Worm (Caenorhabditis elegans) whole organism, mixed stage, embryonic: ENCODE data around the gene T27A8.3.

Experiments used
- M03D4.4 ChIP-seq: sonication (generic microtip); optimal IDR thresholded peaks from 2 replicates; lab custom pipeline; 2017; ENCODE audit warnings: mild to moderate bottlenecking, missing genetic modification characterization, missing compliant biosample characterization
- blmp-1 ChIP-seq: fragments of 150-350 bp; optimal IDR thresholded peaks from 2 replicates; lab custom pipeline; 2014; ENCODE audit warnings: missing biosample characterization, missing genetic modification characterization
- ceh-39 ChIP-seq: fragments of 150-350 bp; optimal IDR thresholded peaks from 2 replicates; lab custom pipeline; 2014; ENCODE audit warnings: missing biosample characterization, missing genetic modification characterization
- ces-1 ChIP-seq: fragments of 150-350 bp; optimal IDR thresholded peaks from 2 replicates; lab custom pipeline; 2014; ENCODE audit warnings: missing biosample characterization, missing genetic modification reagents, missing genetic modification characterization
- cnd-1 ChIP-seq: fragments of 200-800 bp; sonication (Bioruptor generic); optimal IDR thresholded peaks from 2 replicates; lab custom pipeline; 2018; ENCODE audit warnings: mild to moderate bottlenecking, missing genetic modification characterization, missing compliant biosample characterization
- drap-1 ChIP-seq: fragments of 200-800 bp; sonication (Bioruptor generic); optimal IDR thresholded peaks from 3 replicates; lab custom pipeline; 2018; ENCODE audit warnings: mild to moderate bottlenecking, missing genetic modification characterization, missing compliant biosample characterization
- elt-1 ChIP-seq: sonication (generic microtip); optimal IDR thresholded peaks from 2 replicates; lab custom pipeline; 2017; ENCODE audit warnings: missing genetic modification characterization, mild to moderate bottlenecking, missing compliant biosample characterization, antibody characterized with exemption, moderate library complexity, borderline replicate concordance; ENCODE audit not compliant: insufficient read depth
- elt-3 ChIP-seq: fragments of 150-350 bp; optimal IDR thresholded peaks from 2 replicates; lab custom pipeline; 2014; ENCODE audit warnings: missing biosample characterization, missing genetic modification characterization
- flh-1 ChIP-seq: fragments of 200-800 bp; sonication (Bioruptor generic); optimal IDR thresholded peaks from 2 replicates; lab custom pipeline; 2018; ENCODE audit warnings: mild to moderate bottlenecking, missing genetic modification characterization, moderate library complexity, missing compliant biosample characterization
- ham-2 ChIP-seq: fragments of 200-800 bp; sonication (Bioruptor generic); optimal IDR thresholded peaks from 2 replicates; lab custom pipeline; 2018; ENCODE audit warnings: mild to moderate bottlenecking, missing genetic modification characterization, missing compliant biosample characterization
- hlh-1 ChIP-seq: fragments of 150-350 bp; optimal IDR thresholded peaks from 2 replicates; lab custom pipeline; 2014; ENCODE audit warnings: missing biosample characterization, missing genetic modification reagents, missing genetic modification characterization
- lin-13 ChIP-seq: fragments of 150-350 bp; optimal IDR thresholded peaks from 2 replicates; lab custom pipeline; 2014; ENCODE audit warnings: missing biosample characterization, missing genetic modification characterization
- lin-32 ChIP-seq: fragments of 200-800 bp; sonication (Bioruptor generic); optimal IDR thresholded peaks from 2 replicates; lab custom pipeline; 2018; ENCODE audit warnings: mild to moderate bottlenecking, missing genetic modification characterization, missing compliant biosample characterization
- lsy-2 ChIP-seq: fragments of 150-350 bp; optimal IDR thresholded peaks from 2 replicates; lab custom pipeline; 2014; ENCODE audit warnings: missing biosample characterization, missing genetic modification characterization
- mab-5 ChIP-seq: fragments of 150-350 bp; optimal IDR thresholded peaks from 2 replicates; lab custom pipeline; 2014; ENCODE audit warnings: missing biosample characterization, missing genetic modification characterization
- mep-1 ChIP-seq: fragments of 150-350 bp; optimal IDR thresholded peaks from 2 replicates; lab custom pipeline; 2017; ENCODE audit warnings: missing biosample characterization, missing genetic modification reagents, missing genetic modification characterization, inconsistent platforms
- mls-2 ChIP-seq: sonication (generic microtip); optimal IDR thresholded peaks from 2 replicates; lab custom pipeline; 2016; ENCODE audit warnings: mild to moderate bottlenecking, missing genetic modification characterization, moderate library complexity, missing compliant biosample characterization
- nhr-12 ChIP-seq: fragments of 150-350 bp; optimal IDR thresholded peaks from 2 replicates; lab custom pipeline; 2014; ENCODE audit warnings: missing biosample characterization, missing genetic modification characterization
- nhr-2 ChIP-seq: fragments of 150-350 bp; optimal IDR thresholded peaks from 2 replicates; lab custom pipeline; 2014; ENCODE audit warnings: missing biosample characterization, missing genetic modification characterization
- nhr-237 ChIP-seq: fragments of 150-350 bp; optimal IDR thresholded peaks from 2 replicates; lab custom pipeline; 2014; ENCODE audit warnings: missing biosample characterization, missing genetic modification characterization
- nhr-28 ChIP-seq: fragments of 150-350 bp; optimal IDR thresholded peaks from 2 replicates; lab custom pipeline; 2014; ENCODE audit warnings: missing biosample characterization, missing genetic modification characterization
- nhr-76 ChIP-seq: sonication (generic microtip); optimal IDR thresholded peaks from 2 replicates; lab custom pipeline; 2017; ENCODE audit warnings: missing biosample characterization, missing genetic modification characterization
- pha-4 ChIP-seq: fragments of 150-350 bp; optimal IDR thresholded peaks from 2 replicates; lab custom pipeline; 2018; ENCODE audit warnings: missing biosample characterization, missing genetic modification reagents, missing genetic modification characterization
- sem-2 ChIP-seq: fragments of 200-800 bp; sonication (Bioruptor generic); optimal IDR thresholded peaks from 2 replicates; lab custom pipeline; 2018; ENCODE audit warnings: mild to moderate bottlenecking, missing genetic modification characterization, missing compliant biosample characterization
- snpc-4 ChIP-seq: fragments of 150-350 bp; optimal IDR thresholded peaks from 2 replicates; lab custom pipeline; 2014; ENCODE audit warnings: missing biosample characterization, missing genetic modification characterization
- sptf-1 ChIP-seq: sonication (generic microtip); optimal IDR thresholded peaks from 2 replicates; lab custom pipeline; 2017; ENCODE audit warnings: mild to moderate bottlenecking, missing genetic modification characterization, moderate library complexity, missing compliant biosample characterization
- tbx-8 ChIP-seq: fragments of 200-800 bp; sonication (Bioruptor generic); optimal IDR thresholded peaks from 2 replicates; lab custom pipeline; 2018; ENCODE audit warnings: mild to moderate bottlenecking, missing genetic modification characterization, moderate library complexity, missing compliant biosample characterization
- unc-120 ChIP-seq: sonication (generic microtip); optimal IDR thresholded peaks from 2 replicates; lab custom pipeline; 2017; ENCODE audit warnings: missing genetic modification characterization, missing compliant biosample characterization; ENCODE audit not compliant: poor library complexity, severe bottlenecking
- unc-39 ChIP-seq: fragments of 150-350 bp; optimal IDR thresholded peaks from 2 replicates; lab custom pipeline; 2014; ENCODE audit warnings: missing biosample characterization, missing genetic modification characterization
- unc-62 ChIP-seq: fragments of 150-350 bp; optimal IDR thresholded peaks from 2 replicates; lab custom pipeline; 2014; ENCODE audit warnings: missing biosample characterization, missing genetic modification reagents, missing genetic modification characterization
- zip-8 ChIP-seq: fragments of 150-350 bp; optimal IDR thresholded peaks from 2 replicates; lab custom pipeline; 2014; ENCODE audit warnings: missing biosample characterization, missing genetic modification characterization
- ztf-11 ChIP-seq: fragments of 150-350 bp; optimal IDR thresholded peaks from 2 replicates; lab custom pipeline; 2014; ENCODE audit warnings: missing biosample characterization, missing genetic modification characterization

Gene T27A8.3

ce11 chrX:16040207-16040716 lies 22.2 kb upstream of the T27A8.3 start, which contains the start of gene B0395.3:
TSS of gene B0395.3 (minus strand) at chrX:16040257.
- peak; percentile 85 for TF ChIP-seq ces-1 (GFP tag; lab: Kevin White, UChicago)
- no peak for TF ChIP-seq pha-4 (tag; lab: Kevin White, UChicago)
- no peak for TF ChIP-seq ceh-39
- peak; percentile 74 for TF ChIP-seq sptf-1 (tag; lab: Kevin White, UChicago)
- no peak for TF ChIP-seq tbx-8 (GFP tag; lab: Kevin White, UChicago)
- peak; percentile 64 for TF ChIP-seq mls-2
- TF ChIP-seq elt-1 (tag; lab: Kevin White, UChicago): no peak
- TF ChIP-seq snpc-4 (tag; lab: Kevin White, UChicago): no peak
- TF ChIP-seq cnd-1 (tag; lab: Kevin White, UChicago): peak; percentile 27
- TF ChIP-seq ham-2 (GFP tag; lab: Kevin White, UChicago): peak; percentile 20
- TF ChIP-seq nhr-76 (tag; lab: Kevin White, UChicago): no peak
- TF ChIP-seq elt-3 (tag; lab: Kevin White, UChicago): no peak
- TF ChIP-seq lsy-2 (tag; lab: Kevin White, UChicago): no peak
- no peak for TF ChIP-seq lin-13
- TF ChIP-seq ztf-11 (tag; lab: Kevin White, UChicago): no peak
- no peak for TF ChIP-seq mab-5
- TF ChIP-seq M03D4.4: peak; percentile 64
- no peak for TF ChIP-seq nhr-28 (tag; lab: Kevin White, UChicago)
- no peak for TF ChIP-seq lin-32
- TF ChIP-seq mep-1 (tag; lab: Kevin White, UChicago): peak; percentile 12
- peak; percentile 60 for TF ChIP-seq hlh-1 (tag; lab: Kevin White, UChicago)
- no peak for TF ChIP-seq nhr-237 (tag; lab: Kevin White, UChicago)
- no peak for TF ChIP-seq blmp-1 (tag; lab: Kevin White, UChicago)
- no peak for TF ChIP-seq sem-2
- no peak for TF ChIP-seq flh-1 (GFP tag; lab: Kevin White, UChicago)
- TF ChIP-seq unc-39 (tag; lab: Kevin White, UChicago): no peak
- TF ChIP-seq drap-1 (GFP tag; lab: Kevin White, UChicago): no peak
- no peak for TF ChIP-seq unc-62
- no peak for TF ChIP-seq nhr-12
- TF ChIP-seq unc-120 (tag; lab: Kevin White, UChicago): peak; percentile 14
- no peak for TF ChIP-seq nhr-2

ce11 chrX:16041808-16042207 lies 20.7 kb upstream of the T27A8.3 start:
- TF ChIP-seq mep-1 (tag; lab: Kevin White, UChicago) (no peak), unc-62 (no peak), ham-2 (GFP tag; lab: Kevin White, UChicago) (no peak), snpc-4 (tag; lab: Kevin White, UChicago) (no peak), hlh-1 (tag; lab: Kevin White, UChicago) (no peak), sptf-1 (tag; lab: Kevin White, UChicago) (no peak)
- TF ChIP-seq, all 35 proteins: peak for 0

- no peak for TF ChIP-seq sptf-1 (tag; lab: Kevin White, UChicago)
- TF ChIP-seq flh-1 (GFP tag; lab: Kevin White, UChicago): no peak
- no peak for TF ChIP-seq hlh-1 (tag; lab: Kevin White, UChicago)
- no peak for TF ChIP-seq elt-3 (tag; lab: Kevin White, UChicago)
- TF ChIP-seq mep-1 (tag; lab: Kevin White, UChicago): no peak
- no peak for TF ChIP-seq ham-2 (GFP tag; lab: Kevin White, UChicago)
- TF ChIP-seq nhr-76 (tag; lab: Kevin White, UChicago): no peak
- TF ChIP-seq blmp-1 (tag; lab: Kevin White, UChicago): no peak
- no peak for TF ChIP-seq mab-5
Observed at ce11 chrX:16042480-16042879, 20.0 kb upstream of the T27A8.3 start.

ce11 chrX:16044325-16044724 lies 18.2 kb upstream of the T27A8.3 start:
- TF ChIP-seq ces-1 (GFP tag; lab: Kevin White, UChicago) (peak; percentile 28), hlh-1 (tag; lab: Kevin White, UChicago) (peak; percentile 72), zip-8 (tag; lab: Kevin White, UChicago) (no peak)

- TF ChIP-seq zip-8 (tag; lab: Kevin White, UChicago): no peak
Observed at ce11 chrX:16046379-16046778, 16.1 kb upstream of the T27A8.3 start.
